Worm (Caenorhabditis elegans) whole organism, L3 larva: ENCODE data around the gene W10D9.1.

Experiments
- elt-2 ChIP-seq: sonication (generic microtip); optimal IDR thresholded peaks from 2 replicates; lab custom pipeline; 2016; ENCODE audit warnings: missing genetic modification reagents, mild to moderate bottlenecking, missing genetic modification characterization, missing compliant biosample characterization
- pha-4 ChIP-seq: fragments of 150-350 bp; optimal IDR thresholded peaks from 2 replicates; lab custom pipeline; 2014; ENCODE audit warnings: missing biosample characterization, missing genetic modification reagents, missing genetic modification characterization
- zag-1 ChIP-seq: fragments of 150-350 bp; optimal IDR thresholded peaks from 2 replicates; lab custom pipeline; 2014; ENCODE audit warnings: missing biosample characterization, missing genetic modification characterization

DNA sequence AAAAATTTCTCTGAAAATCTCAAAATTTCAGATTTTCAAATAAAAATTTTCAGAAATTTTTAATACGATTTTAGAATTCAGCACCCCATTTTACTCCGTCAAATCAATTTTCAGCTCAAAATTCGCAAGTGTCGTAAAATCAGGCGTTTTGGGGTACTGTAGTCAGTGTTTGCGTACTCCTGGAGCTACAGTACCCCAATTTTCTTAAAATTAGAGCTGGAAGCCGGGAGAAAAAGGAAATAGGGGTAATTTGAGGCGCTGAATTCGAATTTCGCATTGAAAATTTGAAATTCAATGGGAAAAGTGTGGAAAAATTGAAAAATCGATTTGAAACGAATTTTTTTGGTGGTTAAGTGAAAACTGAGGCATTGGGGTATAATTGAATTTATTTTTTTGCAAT lies 6.6 kb downstream of the W10D9.1 start:
- TF ChIP-seq pha-4 (tag; lab: Kevin White, UChicago): no peak
- no peak for TF ChIP-seq elt-2
- no peak for TF ChIP-seq zag-1 (tag; lab: Kevin White, UChicago)
